Fruit fly (Drosophila melanogaster): ENCODE measurements around the gene LysP.

The LysP gene

DNA sequence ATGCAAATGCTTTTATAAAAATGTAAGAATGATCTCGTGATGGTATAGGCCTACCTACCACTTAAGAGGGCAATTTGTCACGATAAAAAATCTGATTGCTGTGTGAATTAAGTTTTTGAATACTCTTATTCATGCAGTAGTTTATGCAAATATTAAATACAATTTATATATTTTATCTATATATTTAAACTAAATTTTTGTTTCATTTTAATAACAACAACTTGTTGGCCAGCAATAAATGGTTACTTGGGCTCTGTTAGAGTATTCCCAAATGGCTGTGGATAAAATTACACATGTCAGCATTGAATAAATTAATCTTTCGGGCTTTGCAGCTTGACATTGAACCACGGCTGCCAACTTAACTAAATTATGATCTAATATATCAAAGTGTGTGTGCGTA lies 40.1 kb upstream of the LysP start (continued):
- TF ChIP-seq eve (GFP tag; optimal IDR thresholded peaks at IDR 0.05) (no peak), HHEX (GFP tag; optimal IDR thresholded peaks at IDR 0.05) (no peak), pho (GFP tag; optimal IDR thresholded peaks at IDR 0.05) (no peak), CG2875 (GFP tag; optimal IDR thresholded peaks at IDR 0.05) (no peak), repo (GFP tag; optimal IDR thresholded peaks at IDR 0.05) (no peak), CG15269 (tag; optimal IDR thresholded peaks at IDR 0.05) (peak; percentile 69), salm (tag; optimal IDR thresholded peaks at IDR 0.05) (no peak), E2f1 (GFP tag; IDR thresholded peaks at IDR 0.05) (peak; percentile 35), Side (GFP tag; optimal IDR thresholded peaks at IDR 0.05) (no peak), D19A (tag; optimal IDR thresholded peaks at IDR 0.05) (no peak), nmo (GFP tag; optimal IDR thresholded peaks at IDR 0.05) (no peak), Aef1 (GFP tag; IDR thresholded peaks at IDR 0.05) (no peak), insv (GFP tag; optimal IDR thresholded peaks at IDR 0.05) (no peak), CG6654 (GFP tag; optimal IDR thresholded peaks at IDR 0.05) (no peak), wdn (GFP tag; IDR thresholded peaks at IDR 0.05) (no peak), gce (GFP tag; IDR thresholded peaks at IDR 0.05) (no peak), prd (optimal IDR thresholded peaks at IDR 0.05) (no peak), prd (GFP tag; IDR thresholded peaks at IDR 0.05) (peak; percentile 29; the same call in 1 of the 3 replicates), Dip3 (GFP tag; optimal IDR thresholded peaks at IDR 0.05) (no peak), CG8765 (GFP tag; IDR thresholded peaks at IDR 0.05) (no peak), zen2 (GFP tag; IDR thresholded peaks at IDR 0.05; ENCODE audit: partially characterized antibody) (no peak), abd-A (tag; optimal IDR thresholded peaks at IDR 0.05) (no peak), CG10366 (GFP tag; IDR thresholded peaks at IDR 0.05) (peak; percentile 22; the same call in 1 of the 2 replicates), dati (GFP tag; IDR thresholded peaks at IDR 0.05) (no peak), otp (GFP tag; IDR thresholded peaks at IDR 0.05) (no peak), sd (tag; optimal IDR thresholded peaks at IDR 0.05) (peak; percentile 18), CG14050 (GFP tag; IDR thresholded peaks at IDR 0.05) (no peak), Dref (GFP tag; IDR thresholded peaks at IDR 0.05) (no peak), CG16813 (GFP tag; IDR thresholded peaks at IDR 0.05; ENCODE audit: partially characterized antibody) (no peak), grn (GFP tag; optimal IDR thresholded peaks at IDR 0.05) (no peak), Opbp (GFP tag; IDR thresholded peaks at IDR 0.05; ENCODE audit: partially characterized antibody) (no peak), Trl (optimal IDR thresholded peaks at IDR 0.05) (no peak), Trl (GFP tag; optimal IDR thresholded peaks at IDR 0.05) (no peak), scrt (GFP tag; optimal IDR thresholded peaks at IDR 0.05) (no peak), CG8478 (optimal IDR thresholded peaks at IDR 0.05) (no peak), CG7372 (GFP tag; IDR thresholded peaks at IDR 0.05) (no peak), grau (tag; optimal IDR thresholded peaks at IDR 0.05) (peak; percentile 58), slou (GFP tag; optimal IDR thresholded peaks at IDR 0.05) (no peak), CG7745 (tag; optimal IDR thresholded peaks at IDR 0.05) (no peak), CG34422 (GFP tag; IDR thresholded peaks at IDR 0.05) (no peak), CG8089 (GFP tag; optimal IDR thresholded peaks at IDR 0.05) (no peak), crol (GFP tag; IDR thresholded peaks at IDR 0.05) (no peak), CG6765 (GFP tag; optimal IDR thresholded peaks at IDR 0.05) (no peak), CG13296 (GFP tag; optimal IDR thresholded peaks at IDR 0.05) (peak; percentile 37), sim (GFP tag; IDR thresholded peaks at IDR 0.05) (no peak), dmrt11E (tag; optimal IDR thresholded peaks at IDR 0.05) (no peak), CG11085 (GFP tag; IDR thresholded peaks at IDR 0.05) (no peak), Dek (tag; optimal IDR thresholded peaks at IDR 0.05) (peak; percentile 28), seq (GFP tag; IDR thresholded peaks at IDR 0.05) (no peak; the same call in 1 of the 2 replicates), hth (optimal IDR thresholded peaks at IDR 0.05) (no peak), Lhr (GFP tag; optimal IDR thresholded peaks at IDR 0.05) (no peak), bigmax (GFP tag; optimal IDR thresholded peaks at IDR 0.05) (no peak), Chrac-16 (GFP tag; optimal IDR thresholded peaks at IDR 0.05) (no peak), CG4360 (GFP tag; IDR thresholded peaks at IDR 0.05) (no peak)
